Worm (Caenorhabditis elegans) whole organism, early embryonic: Measurements from ENCODE around the gene T06A10.107.
"Not testable (repeated sequence)": the region's sequence is repeated elsewhere in the genome, so short reads cannot be mapped to it uniquely, and the experiment has no call there.

Experiments used
- B0310.2 ChIP-seq: sonication (generic microtip); optimal IDR thresholded peaks from 2 replicates; lab custom pipeline; 2016; ENCODE audit warnings: mild to moderate bottlenecking, missing genetic modification characterization, missing compliant biosample characterization
- F13C5.2 ChIP-seq: sonication (generic microtip); optimal IDR thresholded peaks from 2 replicates; lab custom pipeline; 2017; ENCODE audit warnings: mild to moderate bottlenecking, missing genetic modification characterization, inconsistent platforms, missing compliant biosample characterization
- aly-1 ChIP-seq: sonication (generic microtip); optimal IDR thresholded peaks from 2 replicates; lab custom pipeline; 2016; ENCODE audit warnings: missing genetic modification characterization, missing compliant biosample characterization
- ama-1 ChIP-seq: fragments of 150-350 bp; optimal IDR thresholded peaks from 2 replicates; lab custom pipeline; 2014
- ceh-13 ChIP-seq: fragments of 200-800 bp; sonication (Bioruptor generic); optimal IDR thresholded peaks from 2 replicates; lab custom pipeline; 2018; ENCODE audit warnings: mild to moderate bottlenecking, missing genetic modification characterization, missing compliant biosample characterization
- ceh-36 ChIP-seq: sonication (generic microtip); optimal IDR thresholded peaks from 2 replicates; lab custom pipeline; 2016; ENCODE audit warnings: missing genetic modification characterization, inconsistent platforms, missing compliant biosample characterization
- ets-7 ChIP-seq: sonication (generic microtip); optimal IDR thresholded peaks from 2 replicates; lab custom pipeline; 2016; ENCODE audit warnings: missing genotype, missing genetic modification characterization, missing compliant biosample characterization
- flt-1 ChIP-seq: fragments of 200-800 bp; sonication (Bioruptor generic); IDR thresholded peaks from 2 replicates; pipeline ENCODE4 v1.3.6; 2022; ENCODE audit warnings: missing genetic modification characterization, missing compliant biosample characterization
- hmbx-1 ChIP-seq: sonication (generic microtip); optimal IDR thresholded peaks from 2 replicates; lab custom pipeline; 2016; ENCODE audit warnings: mild to moderate bottlenecking, missing genetic modification characterization, missing compliant biosample characterization
- hmg-4 ChIP-seq: fragments of 200-800 bp; sonication (Bioruptor generic); optimal IDR thresholded peaks from 2 replicates; lab custom pipeline; 2018; ENCODE audit warnings: mild to moderate bottlenecking, missing genetic modification characterization, missing compliant biosample characterization
- hnd-1 ChIP-seq: sonication (generic microtip); optimal IDR thresholded peaks from 2 replicates; lab custom pipeline; 2016; ENCODE audit warnings: missing genetic modification characterization, missing compliant biosample characterization
- pes-1 ChIP-seq: fragments of 200-800 bp; sonication (Bioruptor generic); IDR thresholded peaks from 2 replicates; pipeline ENCODE4 v1.3.6; 2022; ENCODE audit warnings: missing genetic modification reagents, missing genetic modification characterization, missing compliant biosample characterization
- scrt-1 ChIP-seq: fragments of 200-800 bp; sonication (Bioruptor generic); IDR thresholded peaks from 2 replicates; pipeline ENCODE4 v1.3.6; 2022; ENCODE audit warnings: missing genetic modification characterization, missing compliant biosample characterization
- sea-1 ChIP-seq: fragments of 200-800 bp; sonication (Bioruptor generic); conservative IDR thresholded peaks from 2 replicates; pipeline ENCODE4 v1.3.6; 2022; ENCODE audit warnings: missing genetic modification characterization, missing compliant biosample characterization
- tbx-11 ChIP-seq: fragments of 200-800 bp; sonication (Bioruptor generic); IDR thresholded peaks from 2 replicates; pipeline ENCODE4 v1.3.6; 2022; ENCODE audit warnings: missing genetic modification characterization, missing compliant biosample characterization
- tbx-37 ChIP-seq: fragments of 200-800 bp; sonication (Bioruptor generic); conservative IDR thresholded peaks from 2 replicates; pipeline ENCODE4 v1.3.6; 2022; ENCODE audit warnings: missing genetic modification reagents, missing genetic modification characterization, missing compliant biosample characterization
- tra-4 ChIP-seq: sonication (generic microtip); optimal IDR thresholded peaks from 2 replicates; lab custom pipeline; 2017; ENCODE audit warnings: missing genetic modification characterization, missing compliant biosample characterization

T06A10.107 gene

DNA sequence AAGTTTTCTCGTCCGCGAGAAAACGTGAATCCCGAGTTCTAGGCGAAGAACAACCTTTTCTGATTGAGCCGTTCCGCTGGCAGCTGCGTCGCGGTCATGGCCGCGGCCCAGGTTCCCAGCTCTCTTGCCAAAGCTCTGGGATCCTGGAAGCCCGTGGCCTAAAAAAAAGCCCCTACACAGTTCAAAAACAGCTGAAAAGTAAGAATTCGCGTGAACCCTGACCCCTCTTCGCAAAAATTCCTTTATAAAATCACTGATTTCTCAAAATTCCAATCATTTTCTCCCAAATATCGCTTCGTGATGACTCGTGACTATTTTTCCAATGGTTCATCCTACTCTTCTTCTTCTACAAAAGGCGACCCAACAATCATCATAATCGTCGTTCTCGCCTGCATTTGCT is at the start of gene T06A10.107:
T06A10.107 (plus strand) TSS at position 301 of the 400 bp plus-strand sequence.
- TF ChIP-seq ceh-36 (tag; lab: Kevin White, UChicago) (no peak), tra-4 (tag; lab: Kevin White, UChicago) (no peak), ceh-13 (no peak), scrt-1 (GFP tag; lab: Robert Waterston, UW) (no peak), hnd-1 (no peak), aly-1 (tag; lab: Kevin White, UChicago) (no peak), tbx-11 (no peak), F13C5.2 (tag; lab: Kevin White, UChicago) (no peak), hmbx-1 (no peak), ets-7 (tag; lab: Kevin White, UChicago) (no peak), sea-1 (no peak), hmg-4 (GFP tag; lab: Kevin White, UChicago) (no peak), flt-1 (GFP tag; lab: Robert Waterston, UW) (no peak), tbx-37 (GFP tag; lab: Robert Waterston, UW) (no peak), B0310.2 (tag; lab: Kevin White, UChicago) (no peak), ama-1 (lab: Kevin White, UChicago) (no peak), pes-1 (no peak)

DNA sequence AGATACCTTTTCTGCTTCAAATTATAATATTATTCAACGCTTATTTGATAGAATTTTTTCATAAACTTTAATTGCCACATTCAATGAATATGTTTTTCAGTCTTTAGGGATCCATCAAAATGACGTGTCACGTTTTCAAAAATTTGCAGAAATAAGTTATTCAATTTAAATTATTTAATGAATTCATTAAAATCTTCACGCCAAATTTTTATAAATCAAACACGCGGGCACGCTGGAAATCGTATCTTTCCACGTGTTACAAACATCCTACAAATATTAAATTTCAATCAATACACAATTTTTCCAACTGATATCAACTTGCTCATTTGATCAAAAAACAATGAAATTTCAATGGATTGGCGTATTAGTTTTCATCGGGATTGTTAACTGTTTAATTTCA is 44.8 kb upstream of the T06A10.107 start, which contains the start of gene Y116A8A.4:
Y116A8A.4 (plus strand) TSS at position 301 of the 400 bp plus-strand sequence.
- TF ChIP-seq pes-1 (no peak), tra-4 (tag; lab: Kevin White, UChicago) (no peak), sea-1 (no peak), ets-7 (tag; lab: Kevin White, UChicago) (no peak), ceh-36 (tag; lab: Kevin White, UChicago) (no peak), ama-1 (lab: Kevin White, UChicago) (no peak), flt-1 (GFP tag; lab: Robert Waterston, UW) (no peak), ceh-13 (no peak)

DNA sequence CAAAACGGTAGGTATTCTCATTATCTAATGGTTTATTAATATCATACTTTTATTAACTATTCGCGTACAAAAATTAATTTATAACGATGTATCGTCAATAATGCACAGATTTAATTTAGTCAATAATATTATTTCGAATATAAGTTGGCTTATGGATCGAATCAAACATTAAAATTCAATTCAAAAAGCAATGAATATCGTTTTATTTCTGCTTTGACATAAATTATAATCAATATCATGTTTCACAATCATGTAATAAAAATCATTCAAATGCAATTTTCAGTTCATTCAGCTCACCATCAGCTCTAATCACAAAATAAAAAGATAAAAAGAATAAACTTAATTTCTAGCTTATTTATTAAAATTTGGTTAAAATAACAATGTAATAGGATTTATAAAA is 38.6 kb upstream of the T06A10.107 start, which contains the start of gene Y116A8A.6:
Y116A8A.6 (minus strand) TSS at position 101 of the 400 bp plus-strand sequence.
- TF ChIP-seq tbx-37 (GFP tag; lab: Robert Waterston, UW), result no peak
- TF ChIP-seq flt-1 (GFP tag; lab: Robert Waterston, UW), result no peak
- no peak for TF ChIP-seq ceh-13
- TF ChIP-seq ceh-36 (tag; lab: Kevin White, UChicago), result no peak
- no peak for TF ChIP-seq sea-1
- no peak for TF ChIP-seq pes-1
- no peak for TF ChIP-seq tra-4 (tag; lab: Kevin White, UChicago)

DNA sequence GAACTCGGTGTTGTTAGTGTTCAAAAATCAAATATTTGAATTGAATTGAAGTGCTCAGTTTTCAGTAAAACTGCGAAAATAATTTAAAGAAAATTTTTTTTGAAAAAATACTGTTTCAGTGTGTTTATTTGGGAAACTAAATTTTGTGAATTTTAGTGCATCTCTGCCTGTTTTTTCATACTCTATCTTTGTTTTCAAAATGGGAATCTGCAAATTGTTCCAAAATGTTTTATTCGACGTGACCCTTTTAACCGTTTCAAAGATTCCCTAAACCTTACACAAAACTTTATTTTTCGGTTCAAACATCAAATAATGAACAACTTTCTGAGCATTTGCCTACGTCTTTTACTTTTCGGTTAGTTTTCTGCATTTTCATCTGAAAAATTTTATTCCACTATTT is 37.4 kb upstream of the T06A10.107 start, which contains the start of gene Y116A8A.7:
Y116A8A.7 (plus strand) TSS at position 301 of the 400 bp plus-strand sequence.
- no peak for TF ChIP-seq ama-1 (lab: Kevin White, UChicago)
- TF ChIP-seq ceh-36 (tag; lab: Kevin White, UChicago), result no peak
- no peak for TF ChIP-seq ets-7 (tag; lab: Kevin White, UChicago)
- no peak for TF ChIP-seq tra-4 (tag; lab: Kevin White, UChicago)
- no peak for TF ChIP-seq tbx-37 (GFP tag; lab: Robert Waterston, UW)
- no peak for TF ChIP-seq pes-1
- TF ChIP-seq hmg-4 (GFP tag; lab: Kevin White, UChicago), result no peak
- no peak for TF ChIP-seq aly-1 (tag; lab: Kevin White, UChicago)
- no peak for TF ChIP-seq B0310.2 (tag; lab: Kevin White, UChicago)
- TF ChIP-seq tbx-11, result no peak
- TF ChIP-seq scrt-1 (GFP tag; lab: Robert Waterston, UW), result no peak
- no peak for TF ChIP-seq sea-1
- no peak for TF ChIP-seq hmbx-1
- TF ChIP-seq hnd-1, result no peak
- no peak for TF ChIP-seq ceh-13
- TF ChIP-seq flt-1 (GFP tag; lab: Robert Waterston, UW), result no peak
- TF ChIP-seq F13C5.2 (tag; lab: Kevin White, UChicago), result no peak

DNA sequence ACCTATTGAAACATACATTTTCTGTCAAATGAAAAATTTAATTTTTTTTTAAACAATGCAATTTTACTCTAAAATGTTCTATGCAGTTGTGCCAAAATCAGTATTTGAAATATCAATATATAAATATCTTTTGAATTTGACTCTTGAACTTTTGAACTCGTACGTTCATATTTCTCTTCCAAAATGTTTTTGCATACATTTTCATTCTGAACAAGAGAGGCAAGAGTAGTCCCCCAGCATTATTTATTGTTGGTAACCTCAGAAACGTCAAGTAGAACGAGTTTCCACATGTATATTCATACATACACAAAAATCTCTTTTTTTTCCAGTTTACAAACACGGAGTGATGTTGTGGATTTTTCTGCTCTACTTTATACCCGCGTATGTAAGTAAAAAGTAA is 36.0 kb upstream of the T06A10.107 start, which contains the start of gene clec-194:
clec-194 (plus strand) TSS at position 301 of the 400 bp plus-strand sequence.
- TF ChIP-seq B0310.2 (tag; lab: Kevin White, UChicago) (no peak), pes-1 (no peak), F13C5.2 (tag; lab: Kevin White, UChicago) (no peak), ama-1 (lab: Kevin White, UChicago) (no peak), hnd-1 (no peak)

DNA sequence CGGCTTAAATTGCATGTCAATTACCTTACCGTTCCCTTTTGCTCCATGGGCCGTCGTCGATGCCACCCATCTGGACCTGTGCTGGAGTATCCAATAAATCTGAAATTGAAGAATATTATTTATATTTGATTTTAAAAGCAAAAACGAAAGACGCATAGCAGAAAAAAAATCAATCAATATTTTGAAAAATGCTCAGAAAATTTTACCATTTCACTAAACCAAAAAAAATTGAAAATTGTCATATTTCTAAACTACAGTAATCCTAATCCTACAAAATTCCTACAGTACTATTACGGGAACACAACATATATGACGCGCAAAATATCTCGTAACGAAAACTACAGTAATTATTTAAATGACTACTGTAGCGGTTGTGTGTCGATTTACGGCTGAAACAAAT is 24.4 kb upstream of the T06A10.107 start, which contains the start of gene Y116A8A.150:
Y116A8A.150 (minus strand) TSS at position 101 of the 400 bp plus-strand sequence.
- TF ChIP-seq ets-7 (tag; lab: Kevin White, UChicago); ama-1 (lab: Kevin White, UChicago); tra-4 (tag; lab: Kevin White, UChicago): not testable (repeated sequence)

DNA sequence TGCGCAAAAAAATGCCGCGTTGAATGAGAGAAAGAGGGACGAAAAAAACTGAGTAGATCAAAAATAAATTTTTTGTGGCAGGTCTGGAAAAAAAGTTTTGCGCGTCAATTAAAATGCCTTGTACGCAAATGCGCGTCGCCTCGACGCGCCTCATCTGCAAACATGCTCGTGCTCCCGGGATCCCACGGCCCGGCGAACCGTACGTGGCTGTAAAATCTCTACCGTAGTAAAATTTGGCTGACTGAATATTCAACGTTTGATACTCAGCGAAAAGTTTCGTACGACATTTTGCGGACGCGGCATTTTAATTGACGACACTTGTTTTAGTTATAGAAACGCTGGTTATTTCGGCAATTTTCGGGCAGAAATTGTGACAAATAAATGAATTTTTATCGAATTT is 21.9 kb upstream of the T06A10.107 start:
- TF ChIP-seq scrt-1 (GFP tag; lab: Robert Waterston, UW), result 0 out of 2 replicates have a peak, but pooled peaks have one; percentile 39

DNA sequence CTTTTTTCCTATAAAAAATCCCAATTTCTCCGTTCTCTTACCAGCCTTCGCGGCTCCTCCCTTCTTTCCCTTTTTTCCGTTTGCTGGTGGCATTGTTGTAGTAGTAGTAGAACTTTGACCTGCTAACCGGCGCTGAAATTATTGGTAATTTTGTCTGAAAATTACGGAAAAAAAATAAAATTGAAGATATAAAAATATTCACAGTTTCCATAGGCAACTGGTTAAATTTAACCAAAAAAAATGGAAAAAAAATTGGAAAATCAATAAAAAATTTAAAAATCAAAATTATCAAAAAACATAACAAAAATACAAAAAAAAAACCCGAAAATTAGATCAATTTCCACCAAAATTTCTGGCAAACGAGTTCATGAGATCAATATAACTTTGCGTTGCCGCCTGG is 12.5 kb upstream of the T06A10.107 start, which contains the start of gene map-2:
map-2 (minus strand) TSS at position 101 of the 400 bp plus-strand sequence.
- TF ChIP-seq tbx-37 (GFP tag; lab: Robert Waterston, UW) (no peak), ceh-13 (no peak), tra-4 (tag; lab: Kevin White, UChicago) (no peak), pes-1 (no peak), sea-1 (no peak), aly-1 (tag; lab: Kevin White, UChicago) (no peak), ama-1 (lab: Kevin White, UChicago) (no peak), hmbx-1 (no peak), hnd-1 (no peak), hmg-4 (GFP tag; lab: Kevin White, UChicago) (no peak), scrt-1 (GFP tag; lab: Robert Waterston, UW) (no peak)
